Fruit fly (Drosophila melanogaster) Kc167 (cell line): ENCODE measurements around the gene ND-49L.

Source experiments
- Myc ChIP-seq: fragments of >200 bp; optimal IDR thresholded peaks from 2 replicates; lab custom pipeline; 2017; ENCODE audit warnings: missing external identifiers
- Sin3A ChIP-seq: fragments of >200 bp; optimal IDR thresholded peaks from 2 replicates; lab custom pipeline; 2018; ENCODE audit warnings: missing external identifiers
- psq ChIP-seq: fragments of >200 bp; optimal IDR thresholded peaks from 2 replicates; lab custom pipeline; 2017; ENCODE audit warnings: missing external identifiers
- ttk ChIP-seq: sonication (Bioruptor generic); optimal IDR thresholded peaks from 2 replicates; lab custom pipeline; 2017; ENCODE audit warnings: missing external identifiers

- TF ChIP-seq Myc (no peak), ttk (lab: Kevin White, UChicago) (no peak), Sin3A (lab: Kevin White, UChicago) (no peak), psq (lab: Kevin White, UChicago) (no peak)
Measured at dm6 chr3R:25331103-25331502, 27.0 kb upstream of the ND-49L start, which contains the start of gene CHKov2.
